Worm (Caenorhabditis elegans) whole organism, late embryonic: ENCODE measurements around the gene ncr-1.

Experiments
- C08G9.2 ChIP-seq: sonication (generic microtip); optimal IDR thresholded peaks from 2 replicates; lab custom pipeline; 2016; ENCODE audit warnings: mild to moderate bottlenecking, missing genetic modification characterization, moderate library complexity, missing compliant biosample characterization
- C38D4.7 ChIP-seq: fragments of 200-800 bp; sonication (Bioruptor generic); optimal IDR thresholded peaks from 2 replicates; lab custom pipeline; 2018; ENCODE audit warnings: mild to moderate bottlenecking, missing genetic modification characterization, moderate library complexity, missing compliant biosample characterization
- F13H6.1 ChIP-seq: sonication (generic microtip); optimal IDR thresholded peaks from 2 replicates; lab custom pipeline; 2016; ENCODE audit warnings: missing genetic modification characterization, missing compliant biosample characterization
- K09A11.1 ChIP-seq: sonication (generic microtip); optimal IDR thresholded peaks from 2 replicates; lab custom pipeline; 2017; ENCODE audit warnings: antibody characterized with exemption, mild to moderate bottlenecking, missing genetic modification characterization, missing compliant biosample characterization; ENCODE audit not compliant: insufficient read depth
- T23F11.4 ChIP-seq: fragments of 200-800 bp; sonication (Bioruptor generic); optimal IDR thresholded peaks from 2 replicates; lab custom pipeline; 2018; ENCODE audit warnings: mild to moderate bottlenecking, missing genetic modification characterization, missing compliant biosample characterization
- Y22D7AL.16 ChIP-seq: sonication (generic microtip); optimal IDR thresholded peaks from 2 replicates; lab custom pipeline; 2016; ENCODE audit warnings: missing genetic modification characterization, missing compliant biosample characterization
- ahr-1 ChIP-seq: sonication (generic microtip); optimal IDR thresholded peaks from 2 replicates; lab custom pipeline; 2016; ENCODE audit warnings: missing genetic modification characterization, missing compliant biosample characterization
- ama-1 ChIP-seq: fragments of 150-350 bp; optimal IDR thresholded peaks from 2 replicates; lab custom pipeline; 2014
- ceh-14 ChIP-seq: sonication (generic microtip); optimal IDR thresholded peaks from 2 replicates; lab custom pipeline; 2016; ENCODE audit warnings: missing genotype, missing genetic modification characterization, missing compliant biosample characterization
- ceh-18 ChIP-seq: sonication (generic microtip); optimal IDR thresholded peaks from 2 replicates; lab custom pipeline; 2016; ENCODE audit warnings: missing genetic modification characterization, missing compliant biosample characterization
- ceh-2 ChIP-seq: sonication (generic microtip); optimal IDR thresholded peaks from 2 replicates; lab custom pipeline; 2016; ENCODE audit warnings: missing genotype, missing genetic modification characterization, missing compliant biosample characterization
- ceh-30 ChIP-seq: fragments of 150-350 bp; optimal IDR thresholded peaks from 2 replicates; lab custom pipeline; 2014; ENCODE audit warnings: missing biosample characterization, missing genetic modification characterization
- ceh-31 ChIP-seq: sonication (generic microtip); optimal IDR thresholded peaks from 2 replicates; lab custom pipeline; 2016; ENCODE audit warnings: missing genetic modification characterization, missing compliant biosample characterization
- ceh-34 ChIP-seq: sonication (generic microtip); optimal IDR thresholded peaks from 2 replicates; lab custom pipeline; 2016; ENCODE audit warnings: mild to moderate bottlenecking, missing genetic modification characterization, missing compliant biosample characterization
- ceh-45 ChIP-seq: fragments of 200-800 bp; sonication (Bioruptor generic); IDR thresholded peaks from 2 replicates; pipeline ENCODE4 v1.3.6; 2022; ENCODE audit warnings: missing genetic modification reagents, missing genetic modification characterization, missing compliant biosample characterization
- che-1 ChIP-seq: sonication (generic microtip); optimal IDR thresholded peaks from 2 replicates; lab custom pipeline; 2016; ENCODE audit warnings: mild to moderate bottlenecking, missing genetic modification characterization, missing compliant biosample characterization
- dmd-4 ChIP-seq: sonication (generic microtip); optimal IDR thresholded peaks from 2 replicates; lab custom pipeline; 2016; ENCODE audit warnings: borderline replicate concordance, missing genetic modification characterization, missing compliant biosample characterization
- elt-2 ChIP-seq: sonication (generic microtip); optimal IDR thresholded peaks from 2 replicates; lab custom pipeline; 2016; ENCODE audit warnings: missing genetic modification reagents, missing genetic modification characterization, missing compliant biosample characterization
- elt-4 ChIP-seq: sonication (generic microtip); optimal IDR thresholded peaks from 2 replicates; lab custom pipeline; 2016; ENCODE audit warnings: missing genetic modification characterization, missing compliant biosample characterization
- ets-4 ChIP-seq: sonication (generic microtip); optimal IDR thresholded peaks from 2 replicates; lab custom pipeline; 2016; ENCODE audit warnings: missing genetic modification characterization, missing compliant biosample characterization
- fkh-10 ChIP-seq: fragments of 150-350 bp; optimal IDR thresholded peaks from 2 replicates; lab custom pipeline; 2014; ENCODE audit warnings: missing biosample characterization, missing genetic modification reagents, missing genetic modification characterization
- fkh-6 ChIP-seq: sonication (generic microtip); optimal IDR thresholded peaks from 2 replicates; lab custom pipeline; 2016; ENCODE audit warnings: missing genetic modification characterization, missing compliant biosample characterization
- hlh-15 ChIP-seq: sonication (generic microtip); optimal IDR thresholded peaks from 2 replicates; lab custom pipeline; 2016; ENCODE audit warnings: missing genetic modification characterization, missing compliant biosample characterization
- mec-3 ChIP-seq: sonication (generic microtip); optimal IDR thresholded peaks from 2 replicates; lab custom pipeline; 2016; ENCODE audit warnings: borderline replicate concordance, missing genetic modification characterization, missing compliant biosample characterization
- nhr-11 ChIP-seq: fragments of 150-350 bp; optimal IDR thresholded peaks from 2 replicates; lab custom pipeline; 2014; ENCODE audit warnings: missing biosample characterization, missing genetic modification characterization
- nhr-232 ChIP-seq: sonication (generic microtip); optimal IDR thresholded peaks from 2 replicates; lab custom pipeline; 2016; ENCODE audit warnings: missing genetic modification characterization, missing compliant biosample characterization
- npax-4 ChIP-seq: sonication (generic microtip); optimal IDR thresholded peaks from 2 replicates; lab custom pipeline; 2016; ENCODE audit warnings: missing genetic modification characterization, missing compliant biosample characterization
- odd-2 ChIP-seq: sonication (generic microtip); optimal IDR thresholded peaks from 2 replicates; lab custom pipeline; 2017; ENCODE audit warnings: antibody characterized with exemption, mild to moderate bottlenecking, missing genetic modification characterization, missing compliant biosample characterization
- pag-3 ChIP-seq: sonication (generic microtip); optimal IDR thresholded peaks from 2 replicates; lab custom pipeline; 2016; ENCODE audit warnings: missing compliant biosample characterization, missing genetic modification characterization, borderline replicate concordance
- pax-1 ChIP-seq: fragments of 150-350 bp; optimal IDR thresholded peaks from 2 replicates; lab custom pipeline; 2014; ENCODE audit warnings: missing biosample characterization, missing genetic modification characterization
- pha-2 ChIP-seq: sonication (generic microtip); optimal IDR thresholded peaks from 2 replicates; lab custom pipeline; 2017; ENCODE audit warnings: mild to moderate bottlenecking, missing genetic modification characterization, missing compliant biosample characterization
- pha-4 ChIP-seq: fragments of 150-350 bp; optimal IDR thresholded peaks from 2 replicates; lab custom pipeline; 2018; ENCODE audit warnings: missing biosample characterization, missing genetic modification reagents, missing genetic modification characterization
- pqm-1 ChIP-seq: sonication (generic microtip); optimal IDR thresholded peaks from 2 replicates; lab custom pipeline; 2016; ENCODE audit warnings: missing genetic modification characterization, missing compliant biosample characterization
- ref-2 ChIP-seq: sonication (generic microtip); optimal IDR thresholded peaks from 2 replicates; lab custom pipeline; 2016; ENCODE audit warnings: missing genetic modification characterization, missing compliant biosample characterization
- rnt-1 ChIP-seq: sonication (generic microtip); optimal IDR thresholded peaks from 2 replicates; lab custom pipeline; 2016; ENCODE audit warnings: missing genetic modification characterization, missing compliant biosample characterization
- sdc-2 ChIP-seq: sonication (generic microtip); optimal IDR thresholded peaks from 2 replicates; lab custom pipeline; 2016; ENCODE audit warnings: missing genotype, missing genetic modification characterization, missing compliant biosample characterization
- sox-2 ChIP-seq: fragments of 200-800 bp; sonication (Bioruptor generic); IDR thresholded peaks from 2 replicates; pipeline ENCODE4 v1.3.6; 2022; ENCODE audit warnings: missing genetic modification reagents, missing genetic modification characterization, missing compliant biosample characterization
- sox-4 ChIP-seq: sonication (generic microtip); optimal IDR thresholded peaks from 2 replicates; lab custom pipeline; 2017; ENCODE audit warnings: mild to moderate bottlenecking, missing genetic modification characterization, inconsistent platforms, missing compliant biosample characterization
- syd-9 ChIP-seq: sonication (generic microtip); optimal IDR thresholded peaks from 2 replicates; lab custom pipeline; 2016; ENCODE audit warnings: mild to moderate bottlenecking, missing genetic modification characterization, moderate library complexity, missing compliant biosample characterization
- ttx-3 ChIP-seq: sonication (generic microtip); optimal IDR thresholded peaks from 2 replicates; lab custom pipeline; 2016; ENCODE audit warnings: missing genetic modification reagents, missing genetic modification characterization, missing compliant biosample characterization
- unc-3 ChIP-seq, 2 experiments: fragments of 200-800 bp in 1 of 2; sonication (Bioruptor generic) in 1 of 2; sonication (generic microtip) in 1 of 2; conservative IDR thresholded peaks in 1 of 2; optimal IDR thresholded peaks in 1 of 2; 2 replicates each; pipeline versions ENCODE4 v1.3.6 to Lab custom; 2016 to 2022; ENCODE audit warnings: missing compliant biosample characterization in 2 of 2, missing genetic modification characterization in 2 of 2, missing genetic modification reagents in 1 of 2
- unc-42 ChIP-seq: sonication (generic microtip); optimal IDR thresholded peaks from 2 replicates; lab custom pipeline; 2016; ENCODE audit warnings: missing genotype, missing genetic modification characterization, missing compliant biosample characterization
- unc-55 ChIP-seq: sonication (generic microtip); optimal IDR thresholded peaks from 2 replicates; lab custom pipeline; 2017; ENCODE audit warnings: missing biosample characterization, missing genetic modification reagents, missing genetic modification characterization
- unc-86 ChIP-seq: sonication (generic microtip); optimal IDR thresholded peaks from 2 replicates; lab custom pipeline; 2016; ENCODE audit warnings: missing genetic modification characterization, missing compliant biosample characterization
- zip-5 ChIP-seq: sonication (generic microtip); optimal IDR thresholded peaks from 2 replicates; lab custom pipeline; 2016; ENCODE audit warnings: missing genetic modification characterization, missing compliant biosample characterization

ncr-1 gene

DNA sequence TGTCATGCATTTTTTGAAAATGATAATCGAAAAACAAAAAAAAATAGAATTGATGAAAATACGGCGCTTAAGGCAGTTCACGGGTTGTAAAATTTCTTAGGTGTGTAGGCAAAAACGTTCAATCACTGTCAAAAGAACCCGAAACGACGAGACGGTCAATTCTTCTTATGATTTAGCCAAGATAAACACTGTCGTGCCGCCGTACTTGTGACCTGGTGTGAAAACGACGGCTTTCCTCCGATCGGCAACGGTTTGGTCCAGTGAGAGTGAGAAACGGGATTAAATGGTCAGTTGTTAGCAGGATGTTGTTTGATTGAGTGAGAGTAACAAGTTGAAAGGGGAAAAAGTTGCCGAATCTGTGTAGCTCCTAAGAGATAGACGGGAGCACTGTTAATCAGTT lies 4.6 kb downstream of the ncr-1 start:
- TF ChIP-seq mec-3 (no peak), pha-2 (peak; percentile 34), Y22D7AL.16 (tag; lab: Kevin White, UChicago) (no peak), ahr-1 (no peak), sox-2 (GFP tag; lab: Robert Waterston, UW) (no peak)

DNA sequence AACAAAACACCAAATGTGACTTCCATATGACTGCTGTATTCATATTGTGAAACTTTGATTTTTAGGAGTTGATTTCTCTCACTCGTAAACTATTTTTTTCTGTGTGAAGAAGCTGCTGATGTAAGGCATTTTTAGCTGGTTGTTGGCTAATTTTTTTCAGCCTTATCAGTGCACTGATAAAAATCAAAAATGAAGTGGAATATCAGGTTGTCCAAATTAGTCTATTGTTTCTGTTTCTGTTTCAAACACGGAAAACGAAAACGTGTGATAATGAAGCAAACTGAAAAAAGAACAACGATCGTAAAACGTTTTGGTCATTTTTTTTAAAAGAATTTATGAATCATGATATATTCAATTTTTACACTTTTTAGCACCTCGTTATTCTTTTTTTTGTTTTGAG lies 7.9 kb downstream of the ncr-1 start:
- TF ChIP-seq dmd-4, result no peak
- peak; percentile 31 for TF ChIP-seq elt-2 (tag; lab: Kevin White, UChicago)
- TF ChIP-seq, all 69 proteins: peak for 1

DNA sequence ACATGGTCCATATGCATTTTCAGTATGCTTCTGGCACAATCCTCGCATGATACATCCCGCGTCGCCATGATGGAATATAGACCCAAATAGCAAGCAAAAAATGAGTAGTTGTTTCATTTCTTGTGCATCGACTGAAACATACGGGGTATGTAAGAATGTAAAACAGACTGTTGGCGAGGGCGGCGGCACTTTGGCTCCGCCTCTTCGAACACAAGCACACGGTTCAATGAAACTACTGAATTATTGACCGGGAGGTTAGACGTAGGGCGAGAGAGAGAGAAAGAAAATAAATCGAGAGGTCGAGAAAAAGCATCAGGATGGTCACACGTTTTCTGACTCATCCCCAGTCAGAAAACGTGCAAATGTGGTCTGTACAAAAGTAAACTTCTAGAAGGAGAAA lies 8.7 kb downstream of the ncr-1 start:
- TF ChIP-seq rnt-1, result no peak
- TF ChIP-seq ceh-14 (tag; lab: Kevin White, UChicago), result no peak
- TF ChIP-seq T23F11.4, result no peak
- no peak for TF ChIP-seq pag-3 (tag; lab: Kevin White, UChicago)
- no peak for TF ChIP-seq pha-4 (tag; lab: Kevin White, UChicago)
- no peak for TF ChIP-seq ets-4 (tag; lab: Kevin White, UChicago)
- TF ChIP-seq elt-4 (tag; lab: Kevin White, UChicago), result no peak

DNA sequence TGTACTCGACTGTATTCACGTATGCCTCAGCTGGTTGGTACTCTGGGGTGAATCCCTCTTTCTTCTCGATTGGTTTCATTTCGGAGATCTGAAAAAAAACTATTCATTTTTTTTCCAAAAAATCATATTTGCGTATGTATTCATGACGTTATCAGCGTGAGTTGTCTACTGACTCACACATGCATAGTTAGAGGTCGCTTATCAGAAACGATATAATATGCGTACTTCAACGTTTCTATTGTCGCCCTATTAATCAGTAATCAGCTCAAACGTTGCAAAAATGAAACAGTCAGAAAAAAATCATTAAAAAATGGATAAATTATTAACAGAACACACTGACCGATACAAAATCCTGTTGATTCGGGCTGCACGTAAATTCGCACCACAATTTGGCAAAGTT lies 10.2 kb downstream of the ncr-1 start:
- peak; percentile 57 for TF ChIP-seq elt-2 (tag; lab: Kevin White, UChicago)
- TF ChIP-seq dmd-4, result no peak
- no peak for TF ChIP-seq nhr-232 (tag; lab: Kevin White, UChicago)

DNA sequence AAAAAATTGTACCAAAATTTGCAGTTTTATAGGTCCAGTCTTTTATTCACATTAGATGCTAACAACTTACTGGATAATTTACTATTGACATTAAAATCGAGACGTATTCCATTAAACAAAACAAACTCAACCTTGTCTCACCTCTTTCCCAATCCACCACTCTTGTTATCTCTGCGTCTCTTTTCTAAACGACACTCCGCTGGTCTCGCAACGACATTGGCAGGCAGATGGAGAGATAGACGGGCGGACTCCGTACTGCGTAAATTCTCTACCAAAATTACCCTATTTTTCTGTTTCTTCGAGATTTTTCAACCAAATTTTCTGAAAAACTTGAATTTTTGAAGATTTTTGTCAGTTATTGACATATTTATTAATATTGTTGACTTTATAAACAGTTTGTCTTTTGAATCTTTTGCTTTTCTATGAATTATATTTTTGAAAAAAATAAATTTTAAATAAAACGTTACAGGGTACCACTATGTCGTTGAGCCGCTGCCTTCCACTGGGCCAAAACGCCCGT lies 19.3 kb downstream of the ncr-1 start, which contains the start of gene asb-2:
Gene asb-2, plus strand, starts transcription at position 470 of the 520 bp plus-strand sequence.
- TF ChIP-seq ceh-34 (tag; lab: Kevin White, UChicago), result no peak
- no peak for TF ChIP-seq C08G9.2 (tag; lab: Kevin White, UChicago)
- no peak for TF ChIP-seq F13H6.1 (tag; lab: Kevin White, UChicago)
- TF ChIP-seq ceh-31 (tag; lab: Kevin White, UChicago), result peak; percentile 17
- TF ChIP-seq ahr-1, result no peak
- no peak for TF ChIP-seq ceh-30 (tag; lab: Kevin White, UChicago)
- TF ChIP-seq K09A11.1 (tag; lab: Kevin White, UChicago), result no peak
- TF ChIP-seq ttx-3 (tag; lab: Kevin White, UChicago), result no peak
- peak; percentile 22 for TF ChIP-seq pax-1 (tag; lab: Kevin White, UChicago)
- no peak for TF ChIP-seq ceh-2
- no peak for TF ChIP-seq pha-4 (tag; lab: Kevin White, UChicago)
- TF ChIP-seq dmd-4, result no peak
- TF ChIP-seq sdc-2, result peak; percentile 49
- TF ChIP-seq zip-5 (tag; lab: Kevin White, UChicago), result no peak
- no peak for TF ChIP-seq fkh-6 (tag; lab: Kevin White, UChicago)
- no peak for TF ChIP-seq hlh-15 (tag; lab: Kevin White, UChicago)
- TF ChIP-seq Y22D7AL.16 (tag; lab: Kevin White, UChicago), result no peak
- TF ChIP-seq unc-42 (tag; lab: Kevin White, UChicago), result peak; percentile 8
- TF ChIP-seq unc-55 (GFP tag; lab: Kevin White, UChicago), result peak; percentile 79
- TF ChIP-seq ama-1 (lab: Kevin White, UChicago), result no peak
- no peak for TF ChIP-seq nhr-11
- no peak for TF ChIP-seq syd-9 (tag; lab: Kevin White, UChicago)
- TF ChIP-seq unc-3 (GFP tag; conservative IDR thresholded peaks at IDR 0.05; lab: Robert Waterston, UW), result no peak
- TF ChIP-seq unc-3 (tag; optimal IDR thresholded peaks at IDR 0.05; lab: Kevin White, UChicago), result no peak
- TF ChIP-seq npax-4 (tag; lab: Kevin White, UChicago), result no peak
- TF ChIP-seq unc-86 (tag; lab: Kevin White, UChicago), result no peak
- no peak for TF ChIP-seq C38D4.7 (GFP tag; lab: Kevin White, UChicago)
- no peak for TF ChIP-seq sox-4 (tag; lab: Kevin White, UChicago)
- no peak for TF ChIP-seq elt-4 (tag; lab: Kevin White, UChicago)
- no peak for TF ChIP-seq odd-2 (tag; lab: Kevin White, UChicago)
- TF ChIP-seq sox-2 (GFP tag; lab: Robert Waterston, UW), result no peak
- no peak for TF ChIP-seq che-1 (tag; lab: Kevin White, UChicago)
- no peak for TF ChIP-seq ref-2 (tag; lab: Kevin White, UChicago)
- no peak for TF ChIP-seq fkh-10 (GFP tag; lab: Kevin White, UChicago)
- TF ChIP-seq pqm-1, result no peak
- TF ChIP-seq T23F11.4, result no peak
- peak; percentile 47 for TF ChIP-seq ceh-18 (tag; lab: Kevin White, UChicago)
- no peak for TF ChIP-seq ceh-45 (GFP tag; lab: Robert Waterston, UW)
